Fruit fly (Drosophila melanogaster) whole organism, prepupa: ENCODE measurements around the gene CG34290.

Source experiments
- Blimp-1 ChIP-seq: fragments of 200-800 bp; sonication (Bioruptor generic); optimal IDR thresholded peaks from 3 replicates; lab custom pipeline; 2017; ENCODE audit warnings: missing biosample characterization, missing genetic modification characterization, mild to moderate bottlenecking, moderate library complexity, missing genetic modification reagents
- CG10631 ChIP-seq: fragments of 200-800 bp; sonication (Bioruptor generic); optimal IDR thresholded peaks from 2 replicates; lab custom pipeline; 2016; ENCODE audit warnings: missing biosample characterization, missing genetic modification characterization
- CG8632 ChIP-seq: fragments of 200-800 bp; sonication (Bioruptor generic); optimal IDR thresholded peaks from 3 replicates; lab custom pipeline; 2016; ENCODE audit warnings: missing biosample characterization, missing genetic modification characterization
- Ets96B ChIP-seq: fragments of 200-800 bp; optimal IDR thresholded peaks from 2 replicates; lab custom pipeline; 2019; ENCODE audit warnings: missing biosample characterization, mild to moderate bottlenecking, missing genetic modification characterization, moderate library complexity
- Hr38 ChIP-seq: sonication (Bioruptor generic); optimal IDR thresholded peaks from 2 replicates; lab custom pipeline; 2016; ENCODE audit warnings: missing biosample characterization, missing genetic modification characterization
- OdsH ChIP-seq: fragments of 200-800 bp; sonication (Bioruptor generic); optimal IDR thresholded peaks from 3 replicates; lab custom pipeline; 2016; ENCODE audit warnings: missing biosample characterization, missing genetic modification characterization
- Sox102F ChIP-seq: fragments of 200-800 bp; sonication (Bioruptor generic); optimal IDR thresholded peaks from 2 replicates; lab custom pipeline; 2016; ENCODE audit warnings: missing biosample characterization, mild to moderate bottlenecking, missing genetic modification characterization
- dac ChIP-seq: fragments of 200-800 bp; sonication (Bioruptor generic); optimal IDR thresholded peaks from 2 replicates; lab custom pipeline; 2017; ENCODE audit warnings: missing biosample characterization, mild to moderate bottlenecking, missing genetic modification characterization

- TF ChIP-seq Sox102F (GFP tag; lab: Kevin White, UChicago) (no peak), Hr38 (no peak), Blimp-1 (GFP tag; lab: Kevin White, UChicago) (no peak), OdsH (GFP tag; lab: Kevin White, UChicago) (no peak), CG10631 (GFP tag; lab: Kevin White, UChicago) (no peak), dac (no peak), CG8632 (GFP tag; lab: Kevin White, UChicago) (no peak), Ets96B (tag; lab: Kevin White, UChicago) (no peak)
These were observed 30.2 kb upstream of the CG34290 start for dm6 chr3R:24319632-24320341.
